Fruit fly (Drosophila melanogaster) whole organism, embryonic: ENCODE results near the gene lobo.

Experiments
- Ada2b ChIP-seq: fragments of 200-800 bp; sonication (Bioruptor generic); IDR thresholded peaks from 2 replicates; pipeline ENCODE4 v1.3.6; 2022; ENCODE audit warnings: missing biosample characterization, missing genetic modification characterization
- Aef1 ChIP-seq: fragments of 200-800 bp; sonication (Bioruptor generic); IDR thresholded peaks from 3 replicates; pipeline ENCODE4 v1.3.6; 2022; ENCODE audit warnings: missing biosample characterization, missing genetic modification characterization
- Blimp-1 ChIP-seq: fragments of 200-800 bp; sonication (Bioruptor generic); optimal IDR thresholded peaks from 3 replicates; lab custom pipeline; 2018; ENCODE audit warnings: missing biosample characterization, missing genetic modification characterization, mild to moderate bottlenecking, moderate library complexity, missing genetic modification reagents
- CG10431 ChIP-seq: fragments of 200-800 bp; sonication (Bioruptor generic); optimal IDR thresholded peaks from 3 replicates; lab custom pipeline; 2018; ENCODE audit warnings: missing biosample characterization, mild to moderate bottlenecking, missing genetic modification characterization
- CG10462 ChIP-seq: fragments of 200-800 bp; sonication (Bioruptor generic); optimal IDR thresholded peaks from 2 replicates; lab custom pipeline; 2016; ENCODE audit warnings: missing biosample characterization, missing genetic modification characterization
- CG10543 ChIP-seq: fragments of 200-800 bp; sonication (Bioruptor generic); optimal IDR thresholded peaks from 3 replicates; lab custom pipeline; 2017; ENCODE audit warnings: missing biosample characterization, mild to moderate bottlenecking, missing genetic modification characterization, moderate library complexity
- CG12769 ChIP-seq: fragments of 200-800 bp; sonication (Bioruptor generic); optimal IDR thresholded peaks from 2 replicates; lab custom pipeline; 2019; ENCODE audit warnings: missing biosample characterization, mild to moderate bottlenecking, missing genetic modification characterization, moderate library complexity
- CG13123 ChIP-seq: fragments of 200-800 bp; sonication (Bioruptor generic); optimal IDR thresholded peaks from 2 replicates; lab custom pipeline; 2016; ENCODE audit warnings: missing biosample characterization, missing genetic modification characterization
- CG13287 ChIP-seq: fragments of 200-800 bp; sonication (Bioruptor generic); IDR thresholded peaks from 2 replicates; pipeline ENCODE4 v1.3.6; 2022; ENCODE audit warnings: missing biosample characterization, missing genetic modification characterization; ENCODE audit not compliant: partially characterized antibody
- CG14965 ChIP-seq: fragments of 200-800 bp; sonication (Bioruptor generic); optimal IDR thresholded peaks from 2 replicates; lab custom pipeline; 2016; ENCODE audit warnings: missing biosample characterization, missing genetic modification characterization, borderline replicate concordance
- CG15696 ChIP-seq: fragments of 200-800 bp; sonication (Bioruptor generic); optimal IDR thresholded peaks from 2 replicates; lab custom pipeline; 2019; ENCODE audit warnings: missing biosample characterization, mild to moderate bottlenecking, missing genetic modification characterization, moderate library complexity
- CG17359 ChIP-seq: fragments of 200-800 bp; sonication (Bioruptor generic); optimal IDR thresholded peaks from 3 replicates; lab custom pipeline; 2018; ENCODE audit warnings: missing biosample characterization, mild to moderate bottlenecking, missing genetic modification characterization, moderate library complexity
- CG18764 ChIP-seq: fragments of 200-800 bp; sonication (Bioruptor generic); optimal IDR thresholded peaks from 3 replicates; lab custom pipeline; 2016; ENCODE audit warnings: missing biosample characterization, missing genetic modification characterization
- CG2120 ChIP-seq: fragments of 200-800 bp; sonication (Bioruptor generic); optimal IDR thresholded peaks from 3 replicates; lab custom pipeline; 2016; ENCODE audit warnings: missing biosample characterization, missing genetic modification characterization
- CG32767 ChIP-seq: fragments of 200-800 bp; sonication (Bioruptor generic); IDR thresholded peaks from 2 replicates; pipeline ENCODE4 v1.3.6; 2022; ENCODE audit warnings: missing biosample characterization, missing genetic modification characterization
- CG4617 ChIP-seq: fragments of 200-800 bp; sonication (Bioruptor generic); optimal IDR thresholded peaks from 3 replicates; lab custom pipeline; 2016; ENCODE audit warnings: missing biosample characterization, missing genetic modification characterization, borderline replicate concordance
- CG4707 ChIP-seq: fragments of 200-800 bp; sonication (Bioruptor generic); optimal IDR thresholded peaks from 2 replicates; lab custom pipeline; 2018; ENCODE audit warnings: missing biosample characterization, mild to moderate bottlenecking, missing genetic modification characterization, moderate library complexity
- CG4730 ChIP-seq: fragments of 200-800 bp; sonication (Bioruptor generic); IDR thresholded peaks from 2 replicates; pipeline ENCODE4 v1.3.6; 2022; ENCODE audit warnings: missing biosample characterization, missing genetic modification characterization
- CkIIα-i1 ChIP-seq: fragments of 200-800 bp; sonication (Bioruptor generic); IDR thresholded peaks from 2 replicates; pipeline ENCODE4 v1.3.6; 2022; ENCODE audit warnings: missing biosample characterization, missing genetic modification characterization
- D19B ChIP-seq: fragments of 200-800 bp; sonication (Bioruptor generic); optimal IDR thresholded peaks from 2 replicates; lab custom pipeline; 2017; ENCODE audit warnings: missing biosample characterization, mild to moderate bottlenecking, missing genetic modification characterization
- Dbx ChIP-seq: fragments of 200-800 bp; sonication (Bioruptor generic); IDR thresholded peaks from 3 replicates; pipeline ENCODE4 v1.3.6; 2022; ENCODE audit warnings: missing biosample characterization, missing genetic modification characterization
- Doc3 ChIP-seq: fragments of 200-800 bp; sonication (Bioruptor generic); IDR thresholded peaks from 3 replicates; pipeline ENCODE4 v1.3.6; 2022; ENCODE audit warnings: missing biosample characterization, missing genetic modification characterization; ENCODE audit not compliant: partially characterized antibody
- Dref ChIP-seq: fragments of 200-800 bp; sonication (Bioruptor generic); IDR thresholded peaks from 2 replicates; pipeline ENCODE4 v1.3.6; 2022; ENCODE audit warnings: missing biosample characterization, missing genetic modification characterization
- HLH3B ChIP-seq: fragments of 200-800 bp; sonication (Bioruptor generic); IDR thresholded peaks from 2 replicates; pipeline ENCODE4 v1.3.6; 2022; ENCODE audit warnings: missing biosample characterization, missing genetic modification characterization
- HLH54F ChIP-seq: fragments of 200-800 bp; sonication (Bioruptor generic); optimal IDR thresholded peaks from 3 replicates; lab custom pipeline; 2016; ENCODE audit warnings: missing biosample characterization, missing genetic modification characterization
- HmgD ChIP-seq: fragments of 200-800 bp; sonication (Bioruptor generic); optimal IDR thresholded peaks from 3 replicates; lab custom pipeline; 2016; ENCODE audit warnings: missing biosample characterization, missing genetic modification characterization
- Med ChIP-seq: fragments of 200-800 bp; sonication (Bioruptor generic); peaks from one replicate; lab custom pipeline; 2016; ENCODE audit warnings: missing biosample characterization, missing genetic modification characterization, mild to moderate bottlenecking, inconsistent platforms, moderate library complexity
- Mes4 ChIP-seq: fragments of 200-800 bp; sonication (Bioruptor generic); optimal IDR thresholded peaks from 2 replicates; lab custom pipeline; 2016; ENCODE audit warnings: missing biosample characterization, missing genetic modification characterization
- Opbp ChIP-seq: fragments of 200-800 bp; sonication (Bioruptor generic); IDR thresholded peaks from 3 replicates; pipeline ENCODE4 v1.3.6; 2022; ENCODE audit warnings: missing biosample characterization, missing genetic modification characterization; ENCODE audit not compliant: partially characterized antibody
- Sox100B ChIP-seq: fragments of 200-800 bp; sonication (Bioruptor generic); optimal IDR thresholded peaks from 3 replicates; lab custom pipeline; 2018; ENCODE audit warnings: missing biosample characterization, mild to moderate bottlenecking, missing genetic modification characterization
- Trl ChIP-seq, 3 experiments: fragments of >200 bp in 2 of 3; fragments of 200-800 bp in 1 of 3; sonication (Bioruptor generic) in 1 of 3; optimal IDR thresholded peaks; 2 replicates in 1 of 3; 3 replicates in 2 of 3; lab custom pipeline; 2016 to 2017; ENCODE audit warnings: missing biosample characterization in 1 of 3, missing genetic modification characterization in 1 of 3
- ase ChIP-seq: fragments of 200-800 bp; sonication (Bioruptor generic); IDR thresholded peaks from 3 replicates; pipeline ENCODE4 v1.3.6; 2022; ENCODE audit warnings: missing biosample characterization, missing genetic modification characterization
- bbx ChIP-seq: fragments of 200-800 bp; sonication (Bioruptor generic); IDR thresholded peaks from 2 replicates; pipeline ENCODE4 v1.3.6; 2022; ENCODE audit warnings: missing biosample characterization, missing genetic modification characterization; ENCODE audit not compliant: partially characterized antibody
- crc ChIP-seq: fragments of 200-800 bp; sonication (Bioruptor generic); optimal IDR thresholded peaks from 2 replicates; lab custom pipeline; 2016; ENCODE audit warnings: missing biosample characterization, missing genetic modification characterization
- dati ChIP-seq: fragments of 200-800 bp; sonication (Bioruptor generic); IDR thresholded peaks from 2 replicates; pipeline ENCODE4 v1.3.6; 2022; ENCODE audit warnings: missing biosample characterization, missing genetic modification characterization
- dmrt99B ChIP-seq: fragments of 200-800 bp; sonication (Bioruptor generic); optimal IDR thresholded peaks from 2 replicates; lab custom pipeline; 2018; ENCODE audit warnings: missing biosample characterization, mild to moderate bottlenecking, missing genetic modification characterization, moderate library complexity
- dysf ChIP-seq: fragments of 200-800 bp; sonication (Bioruptor generic); IDR thresholded peaks from 3 replicates; pipeline ENCODE4 v1.3.6; 2022; ENCODE audit warnings: missing biosample characterization, missing genetic modification characterization
- eve ChIP-seq, 2 experiments: fragments of >200 bp; optimal IDR thresholded peaks; 2 replicates each; lab custom pipeline; 2017; ENCODE audit warnings: missing biosample characterization in 2 of 2, missing genetic modification characterization in 2 of 2
- eyg ChIP-seq: fragments of 200-800 bp; sonication (Bioruptor generic); optimal IDR thresholded peaks from 3 replicates; lab custom pipeline; 2016; ENCODE audit warnings: missing biosample characterization, missing genetic modification characterization
- gsb-n ChIP-seq: fragments of 200-800 bp; sonication (Bioruptor generic); optimal IDR thresholded peaks from 3 replicates; lab custom pipeline; 2018; ENCODE audit warnings: missing biosample characterization, mild to moderate bottlenecking, missing genetic modification characterization
- hth ChIP-seq: fragments of >200 bp; optimal IDR thresholded peaks from 2 replicates; lab custom pipeline; 2017; ENCODE audit warnings: inconsistent platforms
- mam ChIP-seq: fragments of 200-800 bp; sonication (Bioruptor generic); optimal IDR thresholded peaks from 3 replicates; lab custom pipeline; 2016; ENCODE audit warnings: missing biosample characterization, missing genetic modification characterization
- pb ChIP-seq: fragments of 200-800 bp; sonication (Bioruptor generic); optimal IDR thresholded peaks from 3 replicates; lab custom pipeline; 2016; ENCODE audit warnings: missing biosample characterization, missing genetic modification characterization
- prd ChIP-seq, 3 experiments: fragments of >200 bp in 2 of 3; fragments of 200-800 bp in 1 of 3; sonication (Bioruptor generic) in 1 of 3; optimal IDR thresholded peaks in 2 of 3; IDR thresholded peaks in 1 of 3; 2 replicates in 2 of 3; 3 replicates in 1 of 3; pipeline versions ENCODE4 v1.3.6 to Lab custom; 2017 to 2022; ENCODE audit warnings: missing biosample characterization in 1 of 3, missing genetic modification characterization in 1 of 3
- psq ChIP-seq: fragments of 200-800 bp; sonication (Bioruptor generic); optimal IDR thresholded peaks from 2 replicates; lab custom pipeline; 2017; ENCODE audit warnings: missing biosample characterization, missing genetic modification characterization
- sr ChIP-seq: fragments of 200-800 bp; sonication (Bioruptor generic); IDR thresholded peaks from 3 replicates; pipeline ENCODE4 v1.3.6; 2022; ENCODE audit warnings: missing biosample characterization, missing genetic modification characterization
- tin ChIP-seq: fragments of 200-800 bp; sonication (Bioruptor generic); optimal IDR thresholded peaks from 3 replicates; lab custom pipeline; 2016; ENCODE audit warnings: missing biosample characterization, missing genetic modification characterization
- ttk ChIP-seq: fragments of 200-800 bp; sonication (Bioruptor generic); IDR thresholded peaks from 2 replicates; pipeline ENCODE4 v2.1.2; 2022; ENCODE audit warnings: missing biosample characterization, missing genetic modification characterization
- vfl ChIP-seq: fragments of 200-800 bp; sonication (Bioruptor generic); optimal IDR thresholded peaks from 2 replicates; lab custom pipeline; 2016; ENCODE audit warnings: missing biosample characterization, missing genetic modification characterization
- yki ChIP-seq: fragments of >200 bp; optimal IDR thresholded peaks from 3 replicates; lab custom pipeline; 2018
- zfh1 ChIP-seq: fragments of 200-800 bp; sonication (Bioruptor generic); IDR thresholded peaks from 3 replicates; pipeline ENCODE4 v1.3.6; 2022; ENCODE audit warnings: missing biosample characterization, missing genetic modification characterization

Gene lobo

DNA sequence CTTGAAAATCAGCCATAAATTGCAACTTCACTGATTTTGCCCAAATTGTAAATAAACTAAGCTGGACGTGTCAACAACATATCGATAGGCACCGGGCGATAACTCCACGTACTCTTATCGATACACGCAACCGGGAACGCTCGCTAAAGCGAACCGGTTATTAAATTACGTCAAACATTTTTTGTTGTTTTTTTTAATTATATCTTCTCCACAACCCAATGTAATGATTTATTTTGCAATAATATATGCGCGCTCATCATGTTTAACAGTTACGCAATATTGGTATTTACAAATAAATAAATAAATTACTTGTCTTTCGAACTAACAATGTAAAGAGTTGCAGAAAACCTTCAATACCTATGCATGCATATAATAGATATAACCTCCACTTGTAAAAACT lies 21.5 kb upstream of the lobo start, which contains the start of gene Saysd1 (continued):
- no peak for TF ChIP-seq Trl (optimal IDR thresholded peaks at IDR 0.05; lab: Kevin White, UChicago)
- TF ChIP-seq Trl (GFP tag; optimal IDR thresholded peaks at IDR 0.05; lab: Kevin White, UChicago): peak; percentile 11
- no peak for TF ChIP-seq hth (lab: Kevin White, UChicago)
- peak; percentile 92 for TF ChIP-seq Dref (GFP tag; lab: Robert Waterston, UW)
- peak; percentile 30 for TF ChIP-seq tin (GFP tag; lab: Kevin White, UChicago)
- no peak for TF ChIP-seq crc (GFP tag; lab: Kevin White, UChicago)
- TF ChIP-seq CG12769 (tag; lab: Kevin White, UChicago): peak; percentile 37
- no peak for TF ChIP-seq eve (GFP tag; optimal IDR thresholded peaks at IDR 0.05; lab: Kevin White, UChicago)
- no peak for TF ChIP-seq eyg (GFP tag; lab: Kevin White, UChicago)
- TF ChIP-seq CG10543: peak; percentile 41
- no peak for TF ChIP-seq Mes4 (GFP tag; lab: Kevin White, UChicago)
- no peak for TF ChIP-seq CG13123 (GFP tag; lab: Kevin White, UChicago)
- TF ChIP-seq ttk (GFP tag; lab: Robert Waterston, UW): no peak
- no peak for TF ChIP-seq CG15696 (tag; lab: Kevin White, UChicago)
- peak; percentile 19; the same call in 1 of the 3 replicates for TF ChIP-seq Aef1 (GFP tag; lab: Robert Waterston, UW)
- no peak for TF ChIP-seq dmrt99B
- peak; percentile 24; the same call in 1 of the 2 replicates for TF ChIP-seq CG4730 (GFP tag; lab: Robert Waterston, UW)
- TF ChIP-seq psq (GFP tag; lab: Kevin White, UChicago): no peak
- no peak for TF ChIP-seq HLH54F
- TF ChIP-seq CG13287: peak; percentile 91
- TF ChIP-seq HLH3B (GFP tag; lab: Robert Waterston, UW): no peak
- TF ChIP-seq Sox100B (GFP tag; lab: Kevin White, UChicago): peak; percentile 16
- TF ChIP-seq sr (GFP tag; lab: Robert Waterston, UW): no peak
- TF ChIP-seq CG18764 (GFP tag; lab: Kevin White, UChicago): no peak
- TF ChIP-seq yki (lab: Kevin White, UChicago): no peak
- no peak for TF ChIP-seq CG4707
- peak; percentile 92 for TF ChIP-seq bbx (GFP tag; lab: Robert Waterston, UW)
- TF ChIP-seq CkIIα-i1 (GFP tag; lab: Robert Waterston, UW): no peak
- no peak for TF ChIP-seq dati
- peak; percentile 48; the same call in 1 of the 2 replicates for TF ChIP-seq Ada2b (GFP tag; lab: Robert Waterston, UW)
- peak; percentile 7 for TF ChIP-seq pb
- TF ChIP-seq mam (GFP tag; lab: Kevin White, UChicago): peak; percentile 48
- TF ChIP-seq dysf (GFP tag; lab: Robert Waterston, UW): peak; percentile 45; the same call in 1 of the 3 replicates
- no peak for TF ChIP-seq CG10431
- TF ChIP-seq CG10462 (GFP tag; lab: Kevin White, UChicago): no peak
- TF ChIP-seq CG17359 (tag; lab: Kevin White, UChicago): peak; percentile 45
- no peak for TF ChIP-seq CG4617 (GFP tag; lab: Kevin White, UChicago)
- peak; percentile 87 for TF ChIP-seq Doc3 (GFP tag; lab: Robert Waterston, UW)
- no peak for TF ChIP-seq D19B (GFP tag; lab: Kevin White, UChicago)
- TF ChIP-seq Med (GFP tag; lab: Kevin White, UChicago): peak; percentile 84
- peak; percentile 45; the same call in 1 of the 3 replicates for TF ChIP-seq zfh1
- no peak for TF ChIP-seq Blimp-1 (GFP tag; lab: Kevin White, UChicago)
- peak; percentile 45; the same call in 1 of the 3 replicates for TF ChIP-seq Dbx (GFP tag; lab: Robert Waterston, UW)
- TF ChIP-seq prd (optimal IDR thresholded peaks at IDR 0.05; lab: Kevin White, UChicago): no peak
- TF ChIP-seq prd (GFP tag; IDR thresholded peaks at IDR 0.05; lab: Robert Waterston, UW): peak; percentile 48
- TF ChIP-seq CG2120 (GFP tag; lab: Kevin White, UChicago): peak; percentile 6
- TF ChIP-seq Opbp: peak; percentile 85; the same call in 2 of the 3 replicates
- no peak for TF ChIP-seq ase
- no peak for TF ChIP-seq gsb-n (tag; lab: Kevin White, UChicago)
- no peak for TF ChIP-seq CG32767 (GFP tag; lab: Robert Waterston, UW)
- no peak for TF ChIP-seq HmgD
- no peak for TF ChIP-seq vfl (GFP tag; lab: Kevin White, UChicago)
- TF ChIP-seq CG14965 (GFP tag; lab: Kevin White, UChicago): no peak
